Fruit fly (Drosophila melanogaster): ENCODE results near the gene CG32017.

- TF ChIP-seq psq (optimal IDR thresholded peaks at IDR 0.05), result no peak
- TF ChIP-seq Sin3A (optimal IDR thresholded peaks at IDR 0.05), result no peak
Measured at dm6 chr4:1115299-1115698, 46.7 kb downstream of the CG32017 start.
